Fruit fly (Drosophila melanogaster): ENCODE measurements around the gene CG17249.
A peak's percentile ranks its signal among the peaks of the same experiment; 100 is the strongest.

dm6 chr3L:1628176-1628866, 18.9 kb downstream of the CG17249 start, which contains the start of gene CG13928:
- peak; percentile 13 for TF ChIP-seq CG7045 (GFP tag; optimal IDR thresholded peaks at IDR 0.05)
- no peak for TF ChIP-seq cnc (optimal IDR thresholded peaks at IDR 0.05)
- TF ChIP-seq CG7101 (tag; optimal IDR thresholded peaks at IDR 0.05), result no peak
- no peak for TF ChIP-seq Hr96 (GFP tag; optimal IDR thresholded peaks at IDR 0.05)
- TF ChIP-seq cic (GFP tag; optimal IDR thresholded peaks at IDR 0.05), result peak; percentile 35
- no peak for TF ChIP-seq kay (GFP tag; ENCODE audit: borderline replicate concordance)
- no peak for TF ChIP-seq tj (GFP tag; optimal IDR thresholded peaks at IDR 0.05)
- TF ChIP-seq CG33017 (tag; optimal IDR thresholded peaks at IDR 0.05), result no peak
- TF ChIP-seq CG1620 (GFP tag; optimal IDR thresholded peaks at IDR 0.05), result no peak
- no peak for TF ChIP-seq bab1 (GFP tag; optimal IDR thresholded peaks at IDR 0.05)
- no peak for TF ChIP-seq CG12768 (GFP tag; optimal IDR thresholded peaks at IDR 0.05)
- TF ChIP-seq CG14711 (tag; optimal IDR thresholded peaks at IDR 0.05), result no peak
